Worm (Caenorhabditis elegans): ENCODE results near the gene C42D4.18.

DNA sequence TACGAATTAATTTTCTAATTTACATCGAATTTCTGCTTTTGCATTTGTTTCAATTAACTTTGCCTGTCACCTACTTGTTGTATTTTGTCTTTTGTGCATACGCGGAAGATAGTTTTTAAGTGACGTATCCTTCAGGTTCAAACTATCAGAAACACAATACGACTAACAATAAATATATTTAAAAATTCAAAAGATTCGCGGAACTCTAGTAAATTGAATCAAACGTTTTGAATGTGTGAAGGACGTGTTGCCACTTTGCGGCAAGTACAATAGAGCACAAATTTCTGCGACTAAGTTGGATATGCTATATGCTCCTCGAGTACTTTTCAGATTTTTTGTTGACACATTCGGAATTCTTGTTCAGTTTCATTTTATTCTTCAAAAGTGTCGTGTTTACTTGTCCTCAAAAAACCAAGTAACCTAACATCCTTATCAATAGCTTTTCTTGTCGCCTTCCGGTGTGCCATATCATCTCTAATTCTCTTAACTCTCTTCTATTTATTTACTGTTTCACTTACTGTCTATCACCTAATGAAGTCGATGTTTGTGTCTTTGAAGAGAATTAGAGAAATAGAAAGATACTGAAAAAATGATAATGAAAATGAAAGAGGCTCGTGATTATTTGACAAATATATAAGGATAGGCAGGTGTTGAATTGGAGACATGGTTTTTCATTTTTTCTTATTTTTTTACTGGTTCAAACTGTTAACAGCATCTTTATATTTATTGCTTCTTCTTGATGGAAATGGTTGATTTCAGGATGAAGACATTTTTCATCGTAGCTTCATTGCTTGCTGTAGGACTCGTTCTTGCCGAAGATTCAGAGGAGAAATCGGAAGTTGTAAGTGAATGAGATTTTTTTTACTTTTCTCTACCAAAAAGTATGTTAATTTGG is 22.2 kb downstream of the C42D4.18 start, which contains the start of gene srlf-7:
- TF ChIP-seq ceh-36 (tag; optimal IDR thresholded peaks at IDR 0.05) (no peak), tbx-11 (GFP tag; IDR thresholded peaks at IDR 0.05) (no peak), flt-1 (GFP tag; IDR thresholded peaks at IDR 0.05) (no peak)
